Worm (Caenorhabditis elegans) whole organism, L2 larva: ENCODE measurements around the gene srh-82.

ENCODE experiments used
- C34F6.9 ChIP-seq: fragments of 150-350 bp; optimal IDR thresholded peaks from 2 replicates; lab custom pipeline; 2014; ENCODE audit warnings: missing biosample characterization, missing genetic modification characterization
- aly-2 ChIP-seq: fragments of 150-350 bp; optimal IDR thresholded peaks from 2 replicates; lab custom pipeline; 2014; ENCODE audit warnings: missing biosample characterization, missing genetic modification characterization
- blmp-1 ChIP-seq: sonication (generic microtip); optimal IDR thresholded peaks from 2 replicates; lab custom pipeline; 2017; ENCODE audit warnings: missing genetic modification characterization, mild to moderate bottlenecking, missing compliant biosample characterization, antibody characterized with exemption, moderate library complexity; ENCODE audit not compliant: insufficient read depth
- ceh-82 ChIP-seq: fragments of 150-350 bp; optimal IDR thresholded peaks from 2 replicates; lab custom pipeline; 2014; ENCODE audit warnings: missing biosample characterization, missing genetic modification characterization
- dmd-4 ChIP-seq: sonication (generic microtip); optimal IDR thresholded peaks from 2 replicates; lab custom pipeline; 2017; ENCODE audit warnings: missing biosample characterization, missing genetic modification characterization
- fos-1 ChIP-seq: fragments of 150-350 bp; optimal IDR thresholded peaks from 2 replicates; lab custom pipeline; 2014; ENCODE audit warnings: missing biosample characterization, missing genetic modification characterization
- lin-39 ChIP-seq: fragments of 150-350 bp; optimal IDR thresholded peaks from 2 replicates; lab custom pipeline; 2014; ENCODE audit warnings: missing biosample characterization, missing genetic modification reagents, missing genetic modification characterization
- nhr-10 ChIP-seq: sonication (generic microtip); optimal IDR thresholded peaks from 2 replicates; lab custom pipeline; 2017; ENCODE audit warnings: missing biosample characterization, missing genetic modification characterization
- nhr-21 ChIP-seq: fragments of 150-350 bp; optimal IDR thresholded peaks from 2 replicates; lab custom pipeline; 2014; ENCODE audit warnings: missing biosample characterization, missing genetic modification characterization
- nhr-23 ChIP-seq: fragments of 150-350 bp; optimal IDR thresholded peaks from 2 replicates; lab custom pipeline; 2014; ENCODE audit warnings: missing biosample characterization, missing genetic modification reagents, missing genetic modification characterization
- nhr-237 ChIP-seq: fragments of 150-350 bp; optimal IDR thresholded peaks from 2 replicates; lab custom pipeline; 2014; ENCODE audit warnings: missing biosample characterization, missing genetic modification characterization
- unc-39 ChIP-seq: fragments of 150-350 bp; optimal IDR thresholded peaks from 2 replicates; lab custom pipeline; 2014; ENCODE audit warnings: missing biosample characterization, missing genetic modification characterization

ce11 chrV:185694-186217 lies 40.9 kb downstream of the srh-82 start, which contains the start of gene arid-1:
- TF ChIP-seq dmd-4 (tag; lab: Kevin White, UChicago) (no peak), nhr-23 (tag; lab: Kevin White, UChicago) (no peak), unc-39 (tag; lab: Kevin White, UChicago) (no peak), nhr-21 (tag; lab: Kevin White, UChicago) (no peak), lin-39 (no peak), C34F6.9 (peak; percentile 75), aly-2 (tag; lab: Kevin White, UChicago) (no peak), fos-1 (tag; lab: Kevin White, UChicago) (no peak), ceh-82 (tag; lab: Kevin White, UChicago) (no peak), nhr-237 (no peak), nhr-10 (no peak), blmp-1 (tag; lab: Kevin White, UChicago) (no peak)
